Fruit fly (Drosophila melanogaster) whole organism, embryonic: ENCODE data around the gene Nadsyn.

Source experiments
- ATbp ChIP-seq: fragments of 200-800 bp; sonication (Bioruptor generic); optimal IDR thresholded peaks from 2 replicates; lab custom pipeline; 2017; ENCODE audit warnings: missing biosample characterization, mild to moderate bottlenecking, missing genetic modification characterization, missing genetic modification reagents
- Awh ChIP-seq: fragments of 200-800 bp; sonication (Bioruptor generic); IDR thresholded peaks from 2 replicates; pipeline ENCODE4, ENCODE4 v1.3.6; 2022; ENCODE audit warnings: missing biosample characterization, missing genetic modification characterization
- CG10366 ChIP-seq: fragments of 200-800 bp; sonication (Bioruptor generic); IDR thresholded peaks from 2 replicates; pipeline ENCODE4 v1.3.6; 2022; ENCODE audit warnings: missing biosample characterization, missing genetic modification characterization
- CG11093 ChIP-seq: fragments of 200-800 bp; sonication (Bioruptor generic); IDR thresholded peaks from 3 replicates; pipeline ENCODE4 v1.3.6; 2022; ENCODE audit warnings: missing biosample characterization, missing genetic modification characterization
- CG11247 ChIP-seq: fragments of 200-800 bp; sonication (Bioruptor generic); IDR thresholded peaks from 2 replicates; pipeline ENCODE4 v1.3.6; 2022; ENCODE audit warnings: missing biosample characterization, missing genetic modification characterization
- CG11723 ChIP-seq: fragments of 200-800 bp; sonication (Bioruptor generic); optimal IDR thresholded peaks from 2 replicates; lab custom pipeline; 2017; ENCODE audit warnings: missing biosample characterization, mild to moderate bottlenecking, missing genetic modification characterization
- CG12299 ChIP-seq: fragments of 200-800 bp; sonication (Bioruptor generic); optimal IDR thresholded peaks from 2 replicates; lab custom pipeline; 2018; ENCODE audit warnings: missing biosample characterization, mild to moderate bottlenecking, missing genetic modification characterization
- CG12659 ChIP-seq: fragments of 200-800 bp; sonication (Bioruptor generic); optimal IDR thresholded peaks from 3 replicates; lab custom pipeline; 2017; ENCODE audit warnings: mild to moderate bottlenecking, missing biosample characterization, missing genetic modification reagents, missing genetic modification characterization
- CG15696 ChIP-seq: fragments of 200-800 bp; sonication (Bioruptor generic); optimal IDR thresholded peaks from 2 replicates; lab custom pipeline; 2019; ENCODE audit warnings: missing biosample characterization, mild to moderate bottlenecking, missing genetic modification characterization, moderate library complexity
- CG16813 ChIP-seq: fragments of 200-800 bp; sonication (Bioruptor generic); IDR thresholded peaks from 3 replicates; pipeline ENCODE4 v1.3.6; 2022; ENCODE audit warnings: missing biosample characterization, missing genetic modification characterization; ENCODE audit not compliant: partially characterized antibody
- CG17385 ChIP-seq: fragments of 200-800 bp; sonication (Bioruptor generic); optimal IDR thresholded peaks from 3 replicates; lab custom pipeline; 2018; ENCODE audit warnings: missing biosample characterization, mild to moderate bottlenecking, missing genetic modification characterization
- CG17829 ChIP-seq: fragments of 200-800 bp; optimal IDR thresholded peaks from 2 replicates; lab custom pipeline; 2019; ENCODE audit warnings: missing biosample characterization, mild to moderate bottlenecking, missing genetic modification characterization, moderate library complexity
- CG2120 ChIP-seq: fragments of 200-800 bp; sonication (Bioruptor generic); optimal IDR thresholded peaks from 3 replicates; lab custom pipeline; 2016; ENCODE audit warnings: missing biosample characterization, missing genetic modification characterization
- CG2712 ChIP-seq: fragments of 200-800 bp; optimal IDR thresholded peaks from 3 replicates; lab custom pipeline; 2019; ENCODE audit warnings: missing biosample characterization, mild to moderate bottlenecking, missing genetic modification characterization, moderate library complexity
- CG30403 ChIP-seq: fragments of 200-800 bp; sonication (Bioruptor generic); optimal IDR thresholded peaks from 3 replicates; lab custom pipeline; 2016; ENCODE audit warnings: missing biosample characterization, missing genetic modification characterization
- CG30431 ChIP-seq: fragments of 200-800 bp; sonication (Bioruptor generic); optimal IDR thresholded peaks from 2 replicates; lab custom pipeline; 2017; ENCODE audit warnings: missing biosample characterization, missing genetic modification characterization
- CG31365 ChIP-seq: fragments of 200-800 bp; sonication (Bioruptor generic); optimal IDR thresholded peaks from 2 replicates; lab custom pipeline; 2018; ENCODE audit warnings: missing biosample characterization, mild to moderate bottlenecking, missing genetic modification characterization
- CG33213 ChIP-seq: fragments of 200-800 bp; sonication (Bioruptor generic); optimal IDR thresholded peaks from 3 replicates; lab custom pipeline; 2016; ENCODE audit warnings: missing biosample characterization, missing genetic modification characterization
- CG3407 ChIP-seq: fragments of 200-800 bp; sonication (Bioruptor generic); optimal IDR thresholded peaks from 2 replicates; lab custom pipeline; 2018; ENCODE audit warnings: missing biosample characterization, mild to moderate bottlenecking, missing genetic modification characterization
- CG4424 ChIP-seq: fragments of 200-800 bp; sonication (Bioruptor generic); optimal IDR thresholded peaks from 3 replicates; lab custom pipeline; 2016; ENCODE audit warnings: missing biosample characterization, missing genetic modification characterization
- CG6813 ChIP-seq: fragments of 200-800 bp; sonication (Bioruptor generic); optimal IDR thresholded peaks from 2 replicates; lab custom pipeline; 2017; ENCODE audit warnings: missing biosample characterization, missing genetic modification characterization, mild to moderate bottlenecking, moderate library complexity, missing genetic modification reagents
- CG7357 ChIP-seq: fragments of 200-800 bp; sonication (Bioruptor generic); IDR thresholded peaks from 3 replicates; pipeline ENCODE4 v1.3.6; 2022; ENCODE audit warnings: missing biosample characterization, missing genetic modification characterization
- CrebB ChIP-seq: fragments of 200-800 bp; sonication (Bioruptor generic); optimal IDR thresholded peaks from 3 replicates; lab custom pipeline; 2018; ENCODE audit warnings: missing biosample characterization, mild to moderate bottlenecking, missing genetic modification characterization
- Dbx ChIP-seq: fragments of 200-800 bp; sonication (Bioruptor generic); IDR thresholded peaks from 3 replicates; pipeline ENCODE4 v1.3.6; 2022; ENCODE audit warnings: missing biosample characterization, missing genetic modification characterization
- Dfd ChIP-seq, 2 experiments: fragments of >200 bp; optimal IDR thresholded peaks; 2 replicates each; lab custom pipeline; 2017; ENCODE audit warnings: missing biosample characterization in 2 of 2, missing genetic modification characterization in 2 of 2
- Drgx ChIP-seq: fragments of 200-800 bp; sonication (Bioruptor generic); IDR thresholded peaks from 2 replicates; pipeline ENCODE4 v1.3.6; 2022; ENCODE audit warnings: missing biosample characterization, missing genetic modification characterization
- E2f1 ChIP-seq: fragments of 200-800 bp; sonication (Bioruptor generic); IDR thresholded peaks from 2 replicates; pipeline ENCODE4 v1.3.6; 2022; ENCODE audit warnings: missing biosample characterization, missing genetic modification characterization
- Ets65A ChIP-seq: fragments of 200-800 bp; sonication (Bioruptor generic); peaks from one replicate; lab custom pipeline; 2016; ENCODE audit warnings: missing biosample characterization, missing genetic modification characterization
- Opbp ChIP-seq: fragments of 200-800 bp; sonication (Bioruptor generic); IDR thresholded peaks from 3 replicates; pipeline ENCODE4 v1.3.6; 2022; ENCODE audit warnings: missing biosample characterization, missing genetic modification characterization; ENCODE audit not compliant: partially characterized antibody
- Ptx1 ChIP-seq: fragments of 200-800 bp; sonication (Bioruptor generic); IDR thresholded peaks from 2 replicates; pipeline ENCODE4 v1.3.6; 2022; ENCODE audit warnings: missing biosample characterization, missing genetic modification characterization
- Sox100B ChIP-seq: fragments of 200-800 bp; sonication (Bioruptor generic); optimal IDR thresholded peaks from 3 replicates; lab custom pipeline; 2018; ENCODE audit warnings: missing biosample characterization, mild to moderate bottlenecking, missing genetic modification characterization
- ab ChIP-seq: fragments of 200-800 bp; sonication (Bioruptor generic); optimal IDR thresholded peaks from 2 replicates; lab custom pipeline; 2016; ENCODE audit warnings: missing biosample characterization, missing genetic modification characterization
- al ChIP-seq: fragments of 200-800 bp; sonication (Bioruptor generic); IDR thresholded peaks from 2 replicates; pipeline ENCODE4 v1.3.6; 2022; ENCODE audit warnings: missing biosample characterization, missing genetic modification characterization
- az2 ChIP-seq: fragments of 200-800 bp; sonication (Bioruptor generic); optimal IDR thresholded peaks from 3 replicates; lab custom pipeline; 2016; ENCODE audit warnings: missing biosample characterization, missing genetic modification characterization
- bbx ChIP-seq: fragments of 200-800 bp; sonication (Bioruptor generic); IDR thresholded peaks from 2 replicates; pipeline ENCODE4 v1.3.6; 2022; ENCODE audit warnings: missing biosample characterization, missing genetic modification characterization; ENCODE audit not compliant: partially characterized antibody
- chm ChIP-seq: fragments of 200-800 bp; sonication (Bioruptor generic); IDR thresholded peaks from 2 replicates; pipeline ENCODE4 v1.3.6; 2022; ENCODE audit warnings: missing biosample characterization, missing genetic modification characterization
- ind ChIP-seq: fragments of 200-800 bp; sonication (Bioruptor generic); optimal IDR thresholded peaks from 3 replicates; lab custom pipeline; 2016; ENCODE audit warnings: missing biosample characterization, missing genetic modification characterization
- nerfin-2 ChIP-seq: fragments of 200-800 bp; sonication (Bioruptor generic); IDR thresholded peaks from 2 replicates; pipeline ENCODE4 v1.3.6; 2022; ENCODE audit warnings: missing biosample characterization, missing genetic modification characterization; ENCODE audit not compliant: partially characterized antibody
- onecut ChIP-seq: fragments of 200-800 bp; sonication (Bioruptor generic); IDR thresholded peaks from 2 replicates; pipeline ENCODE4 v1.3.6; 2022; ENCODE audit warnings: missing biosample characterization, missing genetic modification characterization
- org-1 ChIP-seq: fragments of 200-800 bp; sonication (Bioruptor generic); optimal IDR thresholded peaks from 2 replicates; lab custom pipeline; 2017; ENCODE audit warnings: missing biosample characterization, missing genetic modification characterization
- p53 ChIP-seq: fragments of 200-800 bp; sonication (Bioruptor generic); optimal IDR thresholded peaks from 2 replicates; lab custom pipeline; 2016; ENCODE audit warnings: missing biosample characterization, missing genetic modification characterization
- phol ChIP-seq: fragments of 200-800 bp; sonication (Bioruptor generic); optimal IDR thresholded peaks from 3 replicates; lab custom pipeline; 2018; ENCODE audit warnings: missing biosample characterization, mild to moderate bottlenecking, missing genetic modification characterization, moderate library complexity
- pzg ChIP-seq: fragments of 200-800 bp; sonication (Bioruptor generic); optimal IDR thresholded peaks from 3 replicates; lab custom pipeline; 2018; ENCODE audit warnings: missing biosample characterization, mild to moderate bottlenecking, missing genetic modification characterization, moderate library complexity
- ro ChIP-seq: fragments of 200-800 bp; sonication (Bioruptor generic); IDR thresholded peaks from 2 replicates; pipeline ENCODE4 v1.3.6; 2022; ENCODE audit warnings: missing biosample characterization, missing genetic modification characterization
- row ChIP-seq: fragments of 200-800 bp; sonication (Bioruptor generic); IDR thresholded peaks from 3 replicates; pipeline ENCODE4 v1.3.6; 2022; ENCODE audit warnings: missing biosample characterization, missing genetic modification characterization
- run ChIP-seq: fragments of 200-800 bp; sonication (Bioruptor generic); optimal IDR thresholded peaks from 3 replicates; lab custom pipeline; 2018; ENCODE audit warnings: missing biosample characterization, mild to moderate bottlenecking, missing genetic modification characterization
- schlank ChIP-seq: fragments of 200-800 bp; sonication (Bioruptor generic); optimal IDR thresholded peaks from 2 replicates; lab custom pipeline; 2018; ENCODE audit warnings: missing biosample characterization, mild to moderate bottlenecking, missing genetic modification characterization
- scrt ChIP-seq: fragments of 200-800 bp; sonication (Bioruptor generic); optimal IDR thresholded peaks from 2 replicates; lab custom pipeline; 2018; ENCODE audit warnings: missing biosample characterization, mild to moderate bottlenecking, missing genetic modification characterization, moderate library complexity
- sens-2 ChIP-seq: fragments of 200-800 bp; sonication (Bioruptor generic); IDR thresholded peaks from 2 replicates; pipeline ENCODE4 v1.3.6; 2022; ENCODE audit warnings: missing biosample characterization, missing genetic modification characterization
- slp2 ChIP-seq: fragments of 200-800 bp; sonication (Bioruptor generic); optimal IDR thresholded peaks from 2 replicates; lab custom pipeline; 2016; ENCODE audit warnings: missing biosample characterization, missing genetic modification characterization
- stc ChIP-seq: fragments of 200-800 bp; sonication (Bioruptor generic); IDR thresholded peaks from 2 replicates; pipeline ENCODE4 v1.3.6; 2022; ENCODE audit warnings: missing biosample characterization, missing genetic modification characterization
- stwl ChIP-seq: fragments of 200-800 bp; sonication (Bioruptor generic); optimal IDR thresholded peaks from 3 replicates; lab custom pipeline; 2018; ENCODE audit warnings: missing biosample characterization, mild to moderate bottlenecking, missing genetic modification characterization, moderate library complexity
- trh ChIP-seq: fragments of 200-800 bp; sonication (Bioruptor generic); optimal IDR thresholded peaks from 2 replicates; lab custom pipeline; 2016; ENCODE audit warnings: missing biosample characterization, missing genetic modification characterization

Gene Nadsyn

DNA sequence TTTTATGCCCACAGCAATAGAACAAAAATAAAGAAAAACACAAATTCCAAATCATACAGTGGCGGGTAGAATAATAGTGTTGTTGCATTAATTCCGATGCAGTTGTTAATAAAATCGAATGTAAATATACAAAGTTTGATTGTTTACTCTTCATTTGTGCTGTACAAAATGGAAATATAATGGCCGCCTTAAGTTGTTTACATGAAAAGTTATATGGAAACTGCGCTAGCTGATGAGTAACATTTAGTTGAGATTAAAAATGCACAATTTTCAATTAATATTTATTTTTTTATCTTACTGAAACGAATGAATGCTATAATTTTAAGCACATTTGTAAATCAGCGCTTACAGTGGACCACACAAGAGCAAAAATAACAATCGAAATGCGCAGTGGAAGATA, 16.8 kb upstream of the Nadsyn start (continued):
- no peak for TF ChIP-seq slp2 (GFP tag; lab: Kevin White, UChicago)
- no peak for TF ChIP-seq Opbp (GFP tag; lab: Robert Waterston, UW)
- no peak for TF ChIP-seq ATbp (GFP tag; lab: Kevin White, UChicago)
- no peak for TF ChIP-seq pzg (GFP tag; lab: Kevin White, UChicago)
- peak; percentile 24 for TF ChIP-seq CG2120
- TF ChIP-seq CG6813, result no peak
- TF ChIP-seq run (tag; lab: Kevin White, UChicago), result no peak
- no peak for TF ChIP-seq ind (GFP tag; lab: Kevin White, UChicago)
- no peak for TF ChIP-seq stwl
- peak; percentile 22 for TF ChIP-seq CG2712 (tag; lab: Kevin White, UChicago)
- peak; percentile 21 for TF ChIP-seq CG17385
- TF ChIP-seq schlank, result no peak
- TF ChIP-seq CG3407 (GFP tag; lab: Kevin White, UChicago), result no peak
- TF ChIP-seq CG31365, result no peak
- no peak for TF ChIP-seq nerfin-2 (GFP tag; lab: Robert Waterston, UW)
- no peak for TF ChIP-seq CG30431 (GFP tag; lab: Kevin White, UChicago)
- TF ChIP-seq stc (GFP tag; lab: Robert Waterston, UW), result no peak
- TF ChIP-seq CG12299 (tag; lab: Kevin White, UChicago), result no peak
- TF ChIP-seq az2, result peak; percentile 7
- no peak for TF ChIP-seq onecut (GFP tag; lab: Robert Waterston, UW)
- no peak for TF ChIP-seq CG15696 (tag; lab: Kevin White, UChicago)
- no peak for TF ChIP-seq Dbx (GFP tag; lab: Robert Waterston, UW)
- peak; percentile 60 for TF ChIP-seq Drgx (GFP tag; lab: Robert Waterston, UW)
- TF ChIP-seq CG11247, result no peak
- TF ChIP-seq row (GFP tag; lab: Robert Waterston, UW), result peak; percentile 28; the same call in 1 of the 3 replicates
- no peak for TF ChIP-seq ro
- TF ChIP-seq Sox100B (GFP tag; lab: Kevin White, UChicago), result peak; percentile 29
- no peak for TF ChIP-seq al (GFP tag; lab: Robert Waterston, UW)
- peak; percentile 20; the same call in 1 of the 2 replicates for TF ChIP-seq Ptx1 (GFP tag; lab: Robert Waterston, UW)
- TF ChIP-seq E2f1 (GFP tag; lab: Robert Waterston, UW), result no peak
- TF ChIP-seq phol, result peak; percentile 25
- no peak for TF ChIP-seq CG16813 (GFP tag; lab: Robert Waterston, UW)
- no peak for TF ChIP-seq CG10366 (GFP tag; lab: Robert Waterston, UW)
- no peak for TF ChIP-seq trh (GFP tag; lab: Kevin White, UChicago)
- TF ChIP-seq CG33213 (GFP tag; lab: Kevin White, UChicago), result no peak
- TF ChIP-seq Dfd (GFP tag; optimal IDR thresholded peaks at IDR 0.05; lab: Kevin White, UChicago), result no peak
- TF ChIP-seq org-1 (GFP tag; lab: Kevin White, UChicago), result no peak
- no peak for TF ChIP-seq sens-2 (GFP tag; lab: Robert Waterston, UW)
- TF ChIP-seq p53 (GFP tag; lab: Kevin White, UChicago), result no peak
- no peak for TF ChIP-seq CG7357 (GFP tag; lab: Robert Waterston, UW)
- no peak for TF ChIP-seq Ets65A (GFP tag; lab: Kevin White, UChicago)
- TF ChIP-seq ab (GFP tag; lab: Kevin White, UChicago), result no peak
- no peak for TF ChIP-seq scrt (GFP tag; lab: Kevin White, UChicago)
- TF ChIP-seq CG11723, result no peak
- TF ChIP-seq CG11093, result no peak
- TF ChIP-seq Awh (GFP tag; lab: Robert Waterston, UW), result no peak
- TF ChIP-seq CrebB (tag; lab: Kevin White, UChicago), result no peak
- TF ChIP-seq CG4424, result peak; percentile 5
- TF ChIP-seq CG12659 (GFP tag; lab: Kevin White, UChicago), result peak; percentile 8
- no peak for TF ChIP-seq bbx (GFP tag; lab: Robert Waterston, UW)
- peak; percentile 19 for TF ChIP-seq CG17829
- peak; percentile 27 for TF ChIP-seq CG30403 (GFP tag; lab: Kevin White, UChicago)
- no peak for TF ChIP-seq chm (GFP tag; lab: Robert Waterston, UW)
